Worm (Caenorhabditis elegans) whole organism, late embryonic: Measurements from ENCODE around the gene mog-4.

Experiments used
- F13H6.1 ChIP-seq: sonication (generic microtip); optimal IDR thresholded peaks from 2 replicates; lab custom pipeline; 2016; ENCODE audit warnings: missing genetic modification characterization, missing compliant biosample characterization
- T23F11.4 ChIP-seq: fragments of 200-800 bp; sonication (Bioruptor generic); optimal IDR thresholded peaks from 2 replicates; lab custom pipeline; 2018; ENCODE audit warnings: mild to moderate bottlenecking, missing genetic modification characterization, missing compliant biosample characterization
- hlh-8 ChIP-seq: sonication (generic microtip); optimal IDR thresholded peaks from 2 replicates; lab custom pipeline; 2016; ENCODE audit warnings: missing genotype, missing genetic modification characterization, missing compliant biosample characterization
- pat-9 ChIP-seq: fragments of 200-800 bp; sonication (Bioruptor generic); optimal IDR thresholded peaks from 2 replicates; lab custom pipeline; 2018; ENCODE audit warnings: mild to moderate bottlenecking, missing genetic modification characterization, moderate library complexity, missing compliant biosample characterization
- sox-2 ChIP-seq: fragments of 200-800 bp; sonication (Bioruptor generic); IDR thresholded peaks from 2 replicates; pipeline ENCODE4 v1.3.6; 2022; ENCODE audit warnings: missing genetic modification reagents, missing genetic modification characterization, missing compliant biosample characterization

- no peak for TF ChIP-seq pat-9
- no peak for TF ChIP-seq F13H6.1 (tag; lab: Kevin White, UChicago)
- no peak for TF ChIP-seq sox-2 (GFP tag; lab: Robert Waterston, UW)
- TF ChIP-seq hlh-8 (tag; lab: Kevin White, UChicago): no peak
- no peak for TF ChIP-seq T23F11.4 (GFP tag; lab: Kevin White, UChicago)
Measured at ce11 chrII:14525013-14525412, 36.4 kb downstream of the mog-4 start, which contains the start of gene F57C2.4.
